Worm (Caenorhabditis elegans): ENCODE measurements around the gene sox-4.

DNA sequence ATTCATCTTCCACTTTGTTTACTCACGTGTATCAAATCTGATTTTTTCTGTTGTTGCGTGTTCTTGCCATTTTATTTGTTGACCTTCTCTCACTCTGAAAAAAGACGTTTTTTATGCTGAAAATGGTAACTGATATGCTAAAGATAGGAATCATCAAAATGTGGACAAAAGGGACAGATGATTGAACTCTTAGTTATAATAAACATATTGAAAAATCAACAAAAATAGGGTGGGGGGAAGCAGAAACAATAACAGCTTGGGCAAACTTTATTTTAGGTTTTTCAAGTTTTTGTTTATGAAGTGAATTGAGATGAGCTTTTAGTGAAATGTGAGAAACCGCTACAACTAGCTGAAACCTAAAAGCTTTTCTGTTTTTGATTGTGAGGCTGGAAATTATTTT, 24.1 kb upstream of the sox-4 start, which contains the start of gene F56B6.6:
- TF ChIP-seq ztf-4 (tag; optimal IDR thresholded peaks at IDR 0.05) (no peak), mab-5 (tag; optimal IDR thresholded peaks at IDR 0.05) (no peak)

Measured in whole organism, L2 larva.